Worm (Caenorhabditis elegans): ENCODE data around the gene C04A11.1.

Gene C04A11.1

ce11 chrX:13697520-13697919 lies 37.2 kb downstream of the C04A11.1 start:
- TF ChIP-seq nfya-1 (tag; optimal IDR thresholded peaks at IDR 0.05) (no peak), T23F11.4 (GFP tag; optimal IDR thresholded peaks at IDR 0.05) (no peak), hlh-6 (tag; optimal IDR thresholded peaks at IDR 0.05) (no peak), tbx-2 (tag; optimal IDR thresholded peaks at IDR 0.05) (no peak), F13H6.1 (tag; optimal IDR thresholded peaks at IDR 0.05) (no peak), madf-2 (tag; optimal IDR thresholded peaks at IDR 0.05) (no peak), unc-42 (tag; optimal IDR thresholded peaks at IDR 0.05) (no peak), ets-4 (tag; optimal IDR thresholded peaks at IDR 0.05) (no peak), pha-2 (tag; optimal IDR thresholded peaks at IDR 0.05) (no peak), C38D4.7 (GFP tag; optimal IDR thresholded peaks at IDR 0.05) (no peak), tbx-7 (tag; optimal IDR thresholded peaks at IDR 0.05) (no peak), mec-3 (tag; optimal IDR thresholded peaks at IDR 0.05; ENCODE audit: borderline replicate concordance) (no peak), gmeb-2 (tag; optimal IDR thresholded peaks at IDR 0.05) (no peak), dmd-4 (tag; optimal IDR thresholded peaks at IDR 0.05; ENCODE audit: borderline replicate concordance) (no peak), sox-4 (tag; optimal IDR thresholded peaks at IDR 0.05) (no peak)

- TF ChIP-seq unc-86 (tag; optimal IDR thresholded peaks at IDR 0.05) = peak; percentile 81
- peak; percentile 90 for TF ChIP-seq ztf-16 (tag; optimal IDR thresholded peaks at IDR 0.05)
- peak; percentile 11 for TF ChIP-seq dmd-4 (tag; optimal IDR thresholded peaks at IDR 0.05; ENCODE audit: borderline replicate concordance)
- TF ChIP-seq ahr-1 (tag; optimal IDR thresholded peaks at IDR 0.05) = peak; percentile 53
- no peak for TF ChIP-seq odd-2 (tag; optimal IDR thresholded peaks at IDR 0.05)
- peak; percentile 90 for TF ChIP-seq pqm-1 (tag; optimal IDR thresholded peaks at IDR 0.05)
- peak; percentile 26 for TF ChIP-seq lin-11 (tag; optimal IDR thresholded peaks at IDR 0.05)
- peak; percentile 95 for TF ChIP-seq pax-1 (tag; optimal IDR thresholded peaks at IDR 0.05)
- peak; percentile 100 for TF ChIP-seq ceh-18 (tag; optimal IDR thresholded peaks at IDR 0.05)
- peak; percentile 36 for TF ChIP-seq pat-9 (tag; optimal IDR thresholded peaks at IDR 0.05)
- TF ChIP-seq pag-3 (tag; optimal IDR thresholded peaks at IDR 0.05; ENCODE audit: borderline replicate concordance) = no peak
- TF ChIP-seq rnt-1 (tag; optimal IDR thresholded peaks at IDR 0.05) = peak; percentile 97
- peak; percentile 50 for TF ChIP-seq sox-4 (tag; optimal IDR thresholded peaks at IDR 0.05)
- TF ChIP-seq unc-3 (GFP tag; conservative IDR thresholded peaks at IDR 0.05) = peak; percentile 50
- peak; percentile 86 for TF ChIP-seq unc-3 (tag; optimal IDR thresholded peaks at IDR 0.05)
- TF ChIP-seq ceh-14 (tag; optimal IDR thresholded peaks at IDR 0.05) = peak; percentile 87
- TF ChIP-seq F13H6.1 (tag; optimal IDR thresholded peaks at IDR 0.05) = peak; percentile 89
- no peak for TF ChIP-seq pha-4 (tag; optimal IDR thresholded peaks at IDR 0.05)
- no peak for TF ChIP-seq mec-3 (tag; optimal IDR thresholded peaks at IDR 0.05; ENCODE audit: borderline replicate concordance)
- TF ChIP-seq tbx-7 (tag; optimal IDR thresholded peaks at IDR 0.05) = peak; percentile 56
- peak; percentile 71 for TF ChIP-seq sox-2 (GFP tag; IDR thresholded peaks at IDR 0.05)
- peak; percentile 96 for TF ChIP-seq pros-1 (tag; optimal IDR thresholded peaks at IDR 0.05)
- no peak for TF ChIP-seq che-1 (tag; optimal IDR thresholded peaks at IDR 0.05)
- peak; percentile 100 for TF ChIP-seq sdc-2 (tag; optimal IDR thresholded peaks at IDR 0.05)
- TF ChIP-seq hlh-30 (tag; optimal IDR thresholded peaks at IDR 0.05; ENCODE audit: insufficient read depth) = peak; percentile 80
- TF ChIP-seq lim-6 (tag; optimal IDR thresholded peaks at IDR 0.05) = no peak
- TF ChIP-seq ceh-19 (GFP tag; optimal IDR thresholded peaks at IDR 0.05) = peak; percentile 68
- peak; percentile 90 for TF ChIP-seq ceh-22 (tag; optimal IDR thresholded peaks at IDR 0.05)
- no peak for TF ChIP-seq pha-2 (tag; optimal IDR thresholded peaks at IDR 0.05)
- TF ChIP-seq elt-2 (tag; optimal IDR thresholded peaks at IDR 0.05) = peak; percentile 54
- peak; percentile 79 for TF ChIP-seq madf-2 (tag; optimal IDR thresholded peaks at IDR 0.05)
- TF ChIP-seq zip-5 (tag; optimal IDR thresholded peaks at IDR 0.05) = no peak
- TF ChIP-seq ref-2 (tag; optimal IDR thresholded peaks at IDR 0.05) = peak; percentile 96
- TF ChIP-seq npax-4 (tag; optimal IDR thresholded peaks at IDR 0.05) = no peak
- TF ChIP-seq nhr-232 (tag; optimal IDR thresholded peaks at IDR 0.05) = no peak
- TF ChIP-seq ceh-24 (tag; optimal IDR thresholded peaks at IDR 0.05) = no peak
- TF ChIP-seq ceh-34 (tag; optimal IDR thresholded peaks at IDR 0.05) = peak; percentile 98
- peak; percentile 86 for TF ChIP-seq fkh-10 (GFP tag; optimal IDR thresholded peaks at IDR 0.05)
- peak; percentile 74 for TF ChIP-seq ceh-2 (tag; optimal IDR thresholded peaks at IDR 0.05)
- peak; percentile 73 for TF ChIP-seq ceh-48 (tag; optimal IDR thresholded peaks at IDR 0.05)
- peak; percentile 75 for TF ChIP-seq K09A11.1 (tag; optimal IDR thresholded peaks at IDR 0.05; ENCODE audit: insufficient read depth)
- TF ChIP-seq unc-42 (tag; optimal IDR thresholded peaks at IDR 0.05) = peak; percentile 98
- TF ChIP-seq C38D4.7 (GFP tag; optimal IDR thresholded peaks at IDR 0.05) = no peak
Observed at ce11 chrX:13700642-13701233, 40.4 kb downstream of the C04A11.1 start.

All from whole organism, late embryonic.